Worm (Caenorhabditis elegans): ENCODE data around the gene K12H6.5.

K12H6.5 gene

DNA sequence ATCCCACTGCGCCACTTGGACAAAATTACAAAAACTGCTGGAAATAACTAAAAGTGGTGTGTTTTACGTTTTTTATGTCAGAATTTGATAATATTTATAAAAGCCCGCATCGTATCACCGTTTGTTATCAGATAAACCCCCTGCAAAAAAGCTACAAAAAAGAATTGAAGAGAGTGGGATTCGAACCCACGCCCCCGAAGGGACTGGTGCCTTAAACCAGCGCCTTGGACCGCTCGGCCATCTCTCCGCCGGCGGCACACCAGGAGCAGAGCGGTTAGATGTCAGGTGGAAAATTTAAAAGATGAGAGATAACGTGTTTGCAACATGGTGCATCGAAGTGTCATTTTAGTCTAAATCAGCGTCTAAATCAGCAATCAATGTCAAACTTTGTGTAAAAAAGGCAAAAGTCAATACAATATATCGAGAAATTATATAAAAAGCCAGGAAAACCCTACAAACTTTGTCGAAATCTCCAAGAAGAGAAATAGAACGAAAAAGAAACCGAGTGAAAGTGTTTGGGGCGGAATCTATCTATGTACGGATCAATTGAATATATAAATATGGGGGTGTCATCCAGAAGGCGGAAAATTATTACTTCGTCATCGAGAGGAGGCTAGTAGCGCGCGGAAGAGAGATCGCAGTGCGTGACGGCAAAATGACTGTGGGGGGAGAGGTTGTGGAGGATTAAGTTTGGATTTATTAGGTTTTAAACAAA, 35.6 kb upstream of the K12H6.5 start (continued):
- TF ChIP-seq rcor-1 (GFP tag; IDR thresholded peaks at IDR 0.05) (peak; percentile 39; the same call in 1 of the 2 replicates), mel-28 (tag; optimal IDR thresholded peaks at IDR 0.05; ENCODE audit: borderline replicate concordance) (no peak), sea-2 (GFP tag; IDR thresholded peaks at IDR 0.05) (no peak), ekl-4 (GFP tag; IDR thresholded peaks at IDR 0.05) (no peak), ztf-18 (tag; optimal IDR thresholded peaks at IDR 0.05) (peak; percentile 33), lin-26 (GFP tag; IDR thresholded peaks at IDR 0.05) (peak; percentile 42; the same call in 1 of the 2 replicates), T07F8.4 (tag; optimal IDR thresholded peaks at IDR 0.05) (no peak), hlh-26 (GFP tag; conservative IDR thresholded peaks at IDR 0.05) (no peak), zfh-2 (GFP tag; conservative IDR thresholded peaks at IDR 0.05) (peak; percentile 61), D2030.7 (GFP tag; IDR thresholded peaks at IDR 0.05) (peak; percentile 78), ztf-3 (GFP tag; optimal IDR thresholded peaks at IDR 0.05) (peak; percentile 26), zim-3 (tag; optimal IDR thresholded peaks at IDR 0.05) (no peak), F10E7.11 (tag; optimal IDR thresholded peaks at IDR 0.05) (no peak), rpc-1 (optimal IDR thresholded peaks at IDR 0.05) (peak; percentile 63), rpc-1 (tag; optimal IDR thresholded peaks at IDR 0.05) (peak; percentile 78), madf-6 (GFP tag; IDR thresholded peaks at IDR 0.05) (peak; percentile 59; the same call in 1 of the 2 replicates), F49E8.2 (tag; optimal IDR thresholded peaks at IDR 0.05; ENCODE audit: insufficient read depth) (peak; percentile 15), cebp-1 (GFP tag; IDR thresholded peaks at IDR 0.05) (no peak), cebp-1 (tag; optimal IDR thresholded peaks at IDR 0.05) (peak; percentile 40), K11D2.4 (GFP tag; IDR thresholded peaks at IDR 0.05) (no peak), B0261.1 (tag; optimal IDR thresholded peaks at IDR 0.05) (peak; percentile 83), athp-1 (tag; optimal IDR thresholded peaks at IDR 0.05) (peak; percentile 3), F52B5.7 (tag; optimal IDR thresholded peaks at IDR 0.05) (peak; percentile 48), mcd-1 (GFP tag; IDR thresholded peaks at IDR 0.05) (peak; percentile 57), dox-1 (GFP tag; IDR thresholded peaks at IDR 0.05) (peak; percentile 57), let-607 (tag; optimal IDR thresholded peaks at IDR 0.05) (peak in 1 of 2 experiments; percentile 11), ama-1 (optimal IDR thresholded peaks at IDR 0.05) (no peak), ama-1 (GFP tag; optimal IDR thresholded peaks at IDR 0.05) (peak in 1 of 2 experiments; percentile 7), lsl-1 (GFP tag; optimal IDR thresholded peaks at IDR 0.05) (peak; percentile 45), B0336.3 (GFP tag; IDR thresholded peaks at IDR 0.05) (peak; percentile 56; the same call in 1 of the 2 replicates), tbp1 (GFP tag; optimal IDR thresholded peaks at IDR 0.05) (peak; percentile 90), nhr-80 (tag; optimal IDR thresholded peaks at IDR 0.05) (peak; percentile 11), F33H1.4 (GFP tag; IDR thresholded peaks at IDR 0.05) (0 out of 2 replicates have a peak, but pooled peaks have one; percentile 17), dpff-1 (tag; optimal IDR thresholded peaks at IDR 0.05) (no peak), egl-44 (GFP tag; IDR thresholded peaks at IDR 0.05) (peak; percentile 83; the same call in 1 of the 2 replicates), Y53F4B.3 (GFP tag; IDR thresholded peaks at IDR 0.05) (no peak), ceh-91 (GFP tag; IDR thresholded peaks at IDR 0.05) (0 out of 2 replicates have a peak, but pooled peaks have one; percentile 39), die-1 (tag; optimal IDR thresholded peaks at IDR 0.05) (peak; percentile 73), sptf-2 (GFP tag; optimal IDR thresholded peaks at IDR 0.05) (no peak), Y53G8AR.9 (GFP tag; conservative IDR thresholded peaks at IDR 0.05) (no peak), Y95B8A.8 (GFP tag; IDR thresholded peaks at IDR 0.05) (peak; percentile 26; the same call in 1 of the 2 replicates), ztf-25 (GFP tag; IDR thresholded peaks at IDR 0.05) (peak; percentile 46; the same call in 1 of the 2 replicates), pbrm-1 (GFP tag; IDR thresholded peaks at IDR 0.05) (peak; percentile 68), nhr-27 (tag; optimal IDR thresholded peaks at IDR 0.05) (no peak), him-1 (tag; optimal IDR thresholded peaks at IDR 0.05) (peak; percentile 87), unc-130 (GFP tag; optimal IDR thresholded peaks at IDR 0.05) (no peak), bed-1 (GFP tag; IDR thresholded peaks at IDR 0.05) (no peak), B0019.2 (GFP tag; conservative IDR thresholded peaks at IDR 0.05) (no peak)

All from whole organism, young adult.